Worm (Caenorhabditis elegans) whole organism, midembryonic: ENCODE data around the gene F16B4.4.

Experiments used
- T22C8.4 ChIP-seq: fragments of 200-800 bp; sonication (Bioruptor generic); IDR thresholded peaks from 2 replicates; pipeline ENCODE4 v1.3.6; 2022; ENCODE audit warnings: missing genetic modification characterization, missing compliant biosample characterization
- cog-1 ChIP-seq: sonication (generic microtip); optimal IDR thresholded peaks from 2 replicates; lab custom pipeline; 2016; ENCODE audit warnings: missing genetic modification characterization, missing compliant biosample characterization
- flt-1 ChIP-seq: fragments of 200-800 bp; sonication (Bioruptor generic); IDR thresholded peaks from 2 replicates; pipeline ENCODE4 v1.3.6; 2022; ENCODE audit warnings: missing genetic modification characterization, missing compliant biosample characterization
- klf-2 ChIP-seq: fragments of 200-800 bp; sonication (Bioruptor generic); conservative IDR thresholded peaks from 2 replicates; pipeline ENCODE4 v1.3.6; 2022; ENCODE audit warnings: missing genetic modification reagents, missing genetic modification characterization, missing compliant biosample characterization
- med-1 ChIP-seq: sonication (generic microtip); optimal IDR thresholded peaks from 2 replicates; lab custom pipeline; 2017; ENCODE audit warnings: missing genetic modification characterization, mild to moderate bottlenecking, missing compliant biosample characterization, antibody characterized with exemption, missing genetic modification reagents; ENCODE audit not compliant: insufficient read depth
- ref-1 ChIP-seq: fragments of 200-800 bp; sonication (Bioruptor generic); conservative IDR thresholded peaks from 2 replicates; pipeline ENCODE4 v1.3.6; 2022; ENCODE audit warnings: missing genetic modification reagents, missing genetic modification characterization, missing compliant biosample characterization
- tab-1 ChIP-seq: fragments of 200-800 bp; sonication (Bioruptor generic); IDR thresholded peaks from 2 replicates; pipeline ENCODE4 v1.3.6; 2022; ENCODE audit warnings: missing genetic modification characterization, missing compliant biosample characterization
- ztf-23 ChIP-seq: fragments of 200-800 bp; sonication (Bioruptor generic); IDR thresholded peaks from 2 replicates; pipeline ENCODE4 v1.3.6; 2022; ENCODE audit warnings: missing genetic modification reagents, missing genetic modification characterization, missing compliant biosample characterization
- ztf-29 ChIP-seq: fragments of 200-800 bp; sonication (Bioruptor generic); IDR thresholded peaks from 2 replicates; pipeline ENCODE4 v1.3.6; 2022; ENCODE audit warnings: missing genetic modification reagents, missing genetic modification characterization, missing compliant biosample characterization

DNA sequence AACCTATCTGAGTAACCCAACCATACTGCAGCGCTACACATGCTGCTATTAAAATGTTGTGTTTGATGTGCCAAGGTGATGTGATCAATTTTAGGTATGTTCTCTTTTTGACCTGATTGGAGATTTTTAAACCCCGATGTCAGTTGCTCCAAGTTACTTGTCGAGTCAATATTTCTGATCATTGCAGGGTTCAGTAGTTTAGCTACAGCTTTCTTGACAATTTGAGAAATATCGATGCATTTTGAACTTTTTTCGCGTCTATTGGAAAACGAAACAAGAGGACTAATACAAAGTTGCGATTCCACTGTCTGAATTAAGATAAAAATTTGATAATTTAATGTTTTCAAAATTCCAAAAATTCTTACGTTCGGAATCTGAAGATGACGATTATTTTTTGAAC, 29.6 kb downstream of the F16B4.4 start:
- TF ChIP-seq klf-2 (GFP tag; lab: Robert Waterston, UW) (no peak), tab-1 (GFP tag; lab: Robert Waterston, UW) (no peak), ztf-29 (GFP tag; lab: Robert Waterston, UW) (no peak), T22C8.4 (no peak), cog-1 (no peak), ztf-23 (GFP tag; lab: Robert Waterston, UW) (no peak), flt-1 (GFP tag; lab: Robert Waterston, UW) (no peak), med-1 (no peak), ref-1 (GFP tag; lab: Robert Waterston, UW) (no peak)
